Fruit fly (Drosophila melanogaster): ENCODE data around the gene CG15449.

CG15449 gene

DNA sequence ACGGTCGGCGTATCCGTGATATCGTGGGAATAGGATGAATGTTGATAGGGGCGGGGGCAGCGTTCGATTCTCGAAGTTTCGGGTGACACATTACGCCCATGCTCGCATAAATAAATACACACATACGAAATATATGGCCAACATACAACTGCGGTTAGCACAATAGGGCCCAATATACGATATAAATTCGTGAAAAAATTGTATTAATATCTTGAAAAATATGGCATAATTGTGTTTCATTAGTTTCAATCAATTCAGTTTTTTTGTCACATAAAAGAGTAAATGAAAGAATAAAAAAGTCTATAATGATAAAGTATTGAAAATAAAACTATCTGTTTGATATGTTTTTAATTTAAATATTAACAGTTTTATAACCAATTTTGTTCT lies 4.5 kb downstream of the CG15449 start (continued):
- TF ChIP-seq CG11902 (GFP tag; optimal IDR thresholded peaks at IDR 0.05) = no peak
- no peak for TF ChIP-seq CG6276 (GFP tag; optimal IDR thresholded peaks at IDR 0.05)
- TF ChIP-seq pdm3 (GFP tag; optimal IDR thresholded peaks at IDR 0.05) = peak; percentile 15
- no peak for TF ChIP-seq CG11762 (GFP tag; optimal IDR thresholded peaks at IDR 0.05; ENCODE audit: insufficient read depth)
- TF ChIP-seq esn (GFP tag; optimal IDR thresholded peaks at IDR 0.05) = peak; percentile 32
- TF ChIP-seq dsx (GFP tag; optimal IDR thresholded peaks at IDR 0.05; ENCODE audit: poor library complexity, severe bottlenecking) = no peak
- TF ChIP-seq Eip78C (GFP tag) = peak; percentile 61
- peak; percentile 21 for TF ChIP-seq OdsH (GFP tag; optimal IDR thresholded peaks at IDR 0.05)
- no peak for TF ChIP-seq fd85E (GFP tag; optimal IDR thresholded peaks at IDR 0.05)
- peak; percentile 22 for TF ChIP-seq acj6 (GFP tag; optimal IDR thresholded peaks at IDR 0.05)
- TF ChIP-seq CG10669 (GFP tag; optimal IDR thresholded peaks at IDR 0.05) = no peak
- no peak for TF ChIP-seq CG32006 (GFP tag; optimal IDR thresholded peaks at IDR 0.05)
- no peak for TF ChIP-seq vri (GFP tag; optimal IDR thresholded peaks at IDR 0.05)
- TF ChIP-seq spab (GFP tag; optimal IDR thresholded peaks at IDR 0.05) = no peak
- peak; percentile 6 for TF ChIP-seq topi (GFP tag; optimal IDR thresholded peaks at IDR 0.05)
- no peak for TF ChIP-seq CG6854 (GFP tag; optimal IDR thresholded peaks at IDR 0.05)
- TF ChIP-seq CG16779 (tag; optimal IDR thresholded peaks at IDR 0.05) = no peak
- TF ChIP-seq Hr4 (GFP tag; optimal IDR thresholded peaks at IDR 0.05) = peak; percentile 11
- no peak for TF ChIP-seq fkh (GFP tag; optimal IDR thresholded peaks at IDR 0.05)

DNA sequence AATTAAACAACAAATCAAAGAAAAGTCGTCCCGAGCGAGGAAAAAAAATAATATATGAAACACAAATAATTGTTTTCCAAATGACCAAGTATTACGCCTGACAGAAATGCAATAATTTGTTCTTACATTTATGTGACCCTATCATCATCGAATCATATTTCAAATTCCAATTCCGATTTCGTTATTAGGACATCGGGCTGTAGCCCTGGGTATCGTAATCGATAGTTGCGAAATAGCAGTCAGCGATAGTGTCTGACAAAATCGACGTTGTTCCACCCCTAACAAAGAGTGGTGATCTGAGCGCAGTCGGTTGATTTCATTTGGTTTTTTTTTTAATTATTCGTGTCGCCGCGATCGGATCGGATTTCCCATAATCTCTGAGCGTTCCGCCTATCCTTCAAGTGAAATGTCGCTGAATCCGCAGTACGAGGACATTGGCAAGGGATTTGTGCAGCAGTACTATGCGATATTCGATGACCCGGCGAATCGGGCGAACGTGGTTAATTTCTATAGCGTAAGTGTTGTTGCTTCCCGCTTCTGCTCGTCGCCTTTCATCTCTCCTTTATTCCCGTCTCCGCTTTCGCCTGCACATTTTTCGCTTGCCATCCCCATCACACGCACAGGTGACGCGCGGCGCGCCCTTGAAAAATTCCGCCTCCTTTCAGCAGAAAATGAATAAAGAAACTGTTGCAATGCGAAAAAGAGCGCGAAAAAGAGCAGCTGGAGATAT lies 5.0 kb downstream of the CG15449 start, which contains the start of gene Ntf-2:
Ntf-2 (plus strand) TSS at position 262 of the 730 bp plus-strand sequence.
- TF ChIP-seq Gug (GFP tag; IDR thresholded peaks at IDR 0.05) = no peak
- no peak for TF ChIP-seq CG1621 (tag; optimal IDR thresholded peaks at IDR 0.05)
- TF ChIP-seq Hr39 (GFP tag; optimal IDR thresholded peaks at IDR 0.05) = peak; percentile 21
- peak; percentile 11 for TF ChIP-seq CG31627 (GFP tag; optimal IDR thresholded peaks at IDR 0.05)
- TF ChIP-seq ss (GFP tag; optimal IDR thresholded peaks at IDR 0.05) = peak; percentile 26 to 28
- peak; percentile 19 for TF ChIP-seq CG3919 (GFP tag; optimal IDR thresholded peaks at IDR 0.05)
- TF ChIP-seq salr (GFP tag; optimal IDR thresholded peaks at IDR 0.05) = no peak
- TF ChIP-seq CG6276 (GFP tag; optimal IDR thresholded peaks at IDR 0.05) = no peak
- no peak for TF ChIP-seq dsx (GFP tag; optimal IDR thresholded peaks at IDR 0.05; ENCODE audit: poor library complexity, severe bottlenecking)
- TF ChIP-seq Eip78C (GFP tag) = peak; percentile 35
- TF ChIP-seq CG8119 (GFP tag; IDR thresholded peaks at IDR 0.05) = no peak
- no peak for TF ChIP-seq Hr4 (GFP tag; optimal IDR thresholded peaks at IDR 0.05)
- TF ChIP-seq dac (GFP tag; optimal IDR thresholded peaks at IDR 0.05) = no peak
- TF ChIP-seq CG6854 (GFP tag; optimal IDR thresholded peaks at IDR 0.05) = peak; percentile 20

DNA sequence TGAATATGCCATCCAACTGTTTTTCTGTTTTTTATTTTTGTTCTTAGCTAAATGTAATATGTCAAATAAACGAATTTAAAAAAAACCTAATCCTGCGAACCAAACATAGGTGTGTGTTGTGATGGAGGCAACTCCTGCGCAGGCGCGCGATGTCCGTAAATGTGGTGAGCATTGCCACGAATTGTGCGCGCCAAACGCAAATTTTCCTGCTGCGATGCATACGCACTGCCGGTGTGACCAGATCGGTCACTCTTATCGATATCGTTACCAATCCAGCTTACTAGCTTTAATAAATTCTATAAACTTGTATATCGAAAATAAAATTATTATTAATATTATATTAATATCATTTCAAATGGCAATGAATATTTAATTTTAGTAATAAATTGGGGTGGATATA lies 5.8 kb downstream of the CG15449 start:
- TF ChIP-seq OdsH (GFP tag; optimal IDR thresholded peaks at IDR 0.05) = no peak
- no peak for TF ChIP-seq Smox (GFP tag; optimal IDR thresholded peaks at IDR 0.05)
- TF ChIP-seq CG8632 (GFP tag; optimal IDR thresholded peaks at IDR 0.05) = no peak
- no peak for TF ChIP-seq dsx (GFP tag; optimal IDR thresholded peaks at IDR 0.05; ENCODE audit: poor library complexity, severe bottlenecking)
- no peak for TF ChIP-seq esn (GFP tag; optimal IDR thresholded peaks at IDR 0.05)
- no peak for TF ChIP-seq Lpt (GFP tag; optimal IDR thresholded peaks at IDR 0.05)
- TF ChIP-seq CG8319 (GFP tag; optimal IDR thresholded peaks at IDR 0.05) = no peak
- TF ChIP-seq Hr38 (GFP tag; optimal IDR thresholded peaks at IDR 0.05) = no peak
- no peak for TF ChIP-seq Ets96B (tag; optimal IDR thresholded peaks at IDR 0.05)

DNA sequence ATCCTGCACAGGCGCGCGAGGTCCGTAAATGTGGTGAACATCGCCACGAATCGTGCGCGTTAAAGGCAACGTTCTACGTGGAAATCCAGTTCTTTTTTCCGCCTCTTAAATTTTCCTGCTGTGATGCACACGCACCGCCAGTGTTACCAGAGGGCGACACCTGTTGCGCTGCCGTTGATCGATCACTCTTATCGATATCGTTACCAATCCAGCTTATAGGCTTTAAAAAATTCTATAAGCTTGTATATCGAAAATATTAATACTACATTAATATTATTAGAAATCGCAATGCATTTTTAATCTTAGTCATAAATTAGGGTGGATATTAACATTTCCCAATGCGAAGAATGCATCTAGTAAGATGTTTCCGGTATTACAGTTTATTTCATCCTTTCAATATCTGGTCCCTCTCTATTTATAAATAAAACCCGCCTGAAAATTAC lies 8.6 kb downstream of the CG15449 start, which contains the start of gene CG1529:
CG1529 (minus strand) TSS at position 132 of the 443 bp plus-strand sequence.
- peak; percentile 62 for TF ChIP-seq Eip78C (GFP tag)
- no peak for TF ChIP-seq achi (GFP tag; optimal IDR thresholded peaks at IDR 0.05)
